Worm (Caenorhabditis elegans): ENCODE measurements around the gene nhr-262.

DNA sequence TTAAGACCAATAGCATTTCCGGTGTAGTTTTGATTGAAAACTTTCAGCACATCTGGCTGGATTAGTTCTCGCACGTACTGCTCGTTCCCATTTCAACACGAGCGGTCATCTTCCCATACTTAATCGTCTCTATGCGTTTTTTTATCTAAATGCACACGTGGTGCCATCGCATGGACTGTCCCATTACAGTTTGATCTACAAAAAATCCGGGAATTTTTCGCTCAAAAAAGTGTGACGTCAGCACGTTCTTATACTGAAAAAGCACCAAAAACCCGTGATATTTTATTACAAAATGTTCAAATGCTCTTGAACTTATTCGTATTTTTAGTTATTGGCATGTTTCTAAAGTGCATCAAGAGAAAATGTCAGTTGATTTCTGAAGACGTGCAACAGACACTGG is 17.2 kb downstream of the nhr-262 start, which contains the start of gene Y102A5C.4:
- TF ChIP-seq ceh-30 (tag; optimal IDR thresholded peaks at IDR 0.05): no peak
- TF ChIP-seq Y22D7AL.16 (tag; optimal IDR thresholded peaks at IDR 0.05): no peak
- TF ChIP-seq zip-5 (tag; optimal IDR thresholded peaks at IDR 0.05): no peak

All from whole organism, late embryonic.